Fruit fly (Drosophila melanogaster) whole organism, wandering third instar larva: ENCODE data around the gene nSyb.

Source experiments
- Abd-B ChIP-seq: fragments of >200 bp; optimal IDR thresholded peaks from 2 replicates; lab custom pipeline; 2017; ENCODE audit warnings: missing biosample characterization, missing genetic modification characterization
- CG32264 ChIP-seq: fragments of 200-800 bp; sonication (Bioruptor generic); optimal IDR thresholded peaks from 2 replicates; lab custom pipeline; 2016; ENCODE audit warnings: missing biosample characterization, missing genetic modification characterization
- CG9705 ChIP-seq: fragments of 200-800 bp; sonication (Bioruptor generic); optimal IDR thresholded peaks from 2 replicates; lab custom pipeline; 2018; ENCODE audit warnings: missing biosample characterization, mild to moderate bottlenecking, missing genetic modification characterization
- CrebA ChIP-seq: fragments of 200-800 bp; sonication (Bioruptor generic); optimal IDR thresholded peaks from 2 replicates; lab custom pipeline; 2016; ENCODE audit warnings: missing biosample characterization, mild to moderate bottlenecking, missing genetic modification characterization, borderline replicate concordance
- Dfd ChIP-seq: fragments of >200 bp; optimal IDR thresholded peaks from 2 replicates; lab custom pipeline; 2017; ENCODE audit warnings: missing biosample characterization, missing genetic modification characterization
- Dif ChIP-seq: fragments of 200-275, 200-300 bp; sonication (Bioruptor generic); optimal IDR thresholded peaks from 2 replicates; lab custom pipeline; 2018; ENCODE audit warnings: missing biosample characterization, missing genetic modification characterization; ENCODE audit not compliant: partially characterized antibody
- GATAd ChIP-seq: sonication (Bioruptor generic); optimal IDR thresholded peaks from 2 replicates; lab custom pipeline; 2016; ENCODE audit warnings: missing biosample characterization, missing genetic modification characterization
- HLH106 ChIP-seq: fragments of 200-800 bp; optimal IDR thresholded peaks from 3 replicates; lab custom pipeline; 2019; ENCODE audit warnings: missing biosample characterization, mild to moderate bottlenecking, missing genetic modification characterization, moderate library complexity
- Hnf4 ChIP-seq: fragments of 200-800 bp; sonication (Bioruptor generic); optimal IDR thresholded peaks from 2 replicates; lab custom pipeline; 2016; ENCODE audit warnings: missing biosample characterization, mild to moderate bottlenecking, missing genetic modification characterization
- Hr78 ChIP-seq: fragments of >200 bp; optimal IDR thresholded peaks from 2 replicates; lab custom pipeline; 2017; ENCODE audit warnings: missing biosample characterization, missing genetic modification characterization
- Hr83 ChIP-seq: fragments of 200-300 bp; sonication (Bioruptor generic); optimal IDR thresholded peaks from 2 replicates; lab custom pipeline; 2016; ENCODE audit warnings: missing biosample characterization, mild to moderate bottlenecking, missing genetic modification characterization, moderate library complexity; ENCODE audit not compliant: poor library complexity, severe bottlenecking
- Jra ChIP-seq: sonication (Bioruptor generic); optimal IDR thresholded peaks from 2 replicates; lab custom pipeline; 2016; ENCODE audit warnings: missing biosample characterization, missing genetic modification characterization
- Mio ChIP-seq: sonication (Bioruptor generic); optimal IDR thresholded peaks from 2 replicates; lab custom pipeline; 2016; ENCODE audit warnings: missing biosample characterization, missing genetic modification characterization
- Myc ChIP-seq: fragments of >200 bp; optimal IDR thresholded peaks from 2 replicates; lab custom pipeline; 2017
- N ChIP-seq: fragments of >200 bp; optimal IDR thresholded peaks from 2 replicates; lab custom pipeline; 2018; ENCODE audit warnings: missing biosample characterization, missing external identifiers, missing genetic modification characterization
- OdsH ChIP-seq: fragments of 200-800 bp; sonication (Bioruptor generic); optimal IDR thresholded peaks from 2 replicates; lab custom pipeline; 2016; ENCODE audit warnings: missing biosample characterization, mild to moderate bottlenecking, missing genetic modification characterization
- Rel ChIP-seq, 2 experiments: fragments of 200-800 bp; sonication (Bioruptor generic) in 1 of 2; optimal IDR thresholded peaks; 2 replicates in 1 of 2; 3 replicates in 1 of 2; lab custom pipeline; 2016 to 2019; ENCODE audit warnings: mild to moderate bottlenecking in 2 of 2, missing biosample characterization in 2 of 2, missing genetic modification characterization in 2 of 2, moderate library complexity in 1 of 2
- Sp1 ChIP-seq: fragments of 200-800 bp; sonication (Bioruptor generic); optimal IDR thresholded peaks from 3 replicates; lab custom pipeline; 2019; ENCODE audit warnings: missing biosample characterization, mild to moderate bottlenecking, missing genetic modification characterization, moderate library complexity
- Vsx2 ChIP-seq: fragments of 200-300, 225-300 bp; sonication (Bioruptor generic); optimal IDR thresholded peaks from 2 replicates; lab custom pipeline; 2018; ENCODE audit warnings: missing biosample characterization, missing genetic modification characterization; ENCODE audit not compliant: partially characterized antibody
- br ChIP-seq: fragments of 200-800 bp; sonication (Bioruptor generic); optimal IDR thresholded peaks from 2 replicates; lab custom pipeline; 2016; ENCODE audit warnings: missing biosample characterization, missing genetic modification characterization
- brk ChIP-seq: fragments of 200-800 bp; sonication (Bioruptor generic); optimal IDR thresholded peaks from 2 replicates; lab custom pipeline; 2016; ENCODE audit warnings: missing biosample characterization, mild to moderate bottlenecking, missing genetic modification characterization
- dl ChIP-seq, 2 experiments: fragments of 175-275, 200-275 bp in 1 of 2; fragments of 200-275 bp in 1 of 2; sonication (Bioruptor generic); optimal IDR thresholded peaks; lab custom pipeline; 2018; ENCODE audit warnings: mild to moderate bottlenecking in 2 of 2, missing biosample characterization in 2 of 2, missing genetic modification characterization in 2 of 2, moderate library complexity in 2 of 2; ENCODE audit not compliant: partially characterized antibody in 2 of 2, insufficient read depth in 1 of 2
- dmrt93B ChIP-seq: fragments of 200-800 bp; sonication (Bioruptor generic); optimal IDR thresholded peaks from 2 replicates; lab custom pipeline; 2018; ENCODE audit warnings: missing biosample characterization, mild to moderate bottlenecking, missing genetic modification characterization
- dsf ChIP-seq: sonication (Bioruptor generic); optimal IDR thresholded peaks from 2 replicates; lab custom pipeline; 2016; ENCODE audit warnings: missing biosample characterization, missing genetic modification characterization, borderline replicate concordance
- ey ChIP-seq: fragments of 200-800 bp; sonication (Bioruptor generic); optimal IDR thresholded peaks from 2 replicates; lab custom pipeline; 2016; ENCODE audit warnings: missing biosample characterization, missing genetic modification characterization
- foxo ChIP-seq, 2 experiments: fragments of 200-800 bp; sonication (Bioruptor generic); optimal IDR thresholded peaks; 2 replicates in 1 of 2; 3 replicates in 1 of 2; lab custom pipeline; 2016 to 2017; ENCODE audit warnings: missing biosample characterization in 2 of 2, missing genetic modification characterization in 2 of 2
- fru ChIP-seq: fragments of 200-800 bp; sonication (Bioruptor generic); optimal IDR thresholded peaks from 3 replicates; lab custom pipeline; 2016; ENCODE audit warnings: missing biosample characterization, mild to moderate bottlenecking, missing genetic modification characterization
- h ChIP-seq: fragments of 200-800 bp; sonication (Bioruptor generic); optimal IDR thresholded peaks from 3 replicates; lab custom pipeline; 2016; ENCODE audit warnings: missing biosample characterization, mild to moderate bottlenecking, missing genetic modification characterization
- jim ChIP-seq: fragments of 175-275, 200-325 bp; sonication (Bioruptor generic); optimal IDR thresholded peaks from 2 replicates; lab custom pipeline; 2016; ENCODE audit warnings: missing biosample characterization, mild to moderate bottlenecking, missing genetic modification characterization
- lola ChIP-seq: fragments of >200 bp; optimal IDR thresholded peaks from 2 replicates; lab custom pipeline; 2017; ENCODE audit warnings: missing biosample characterization, missing genetic modification characterization
- pan ChIP-seq: fragments of >200 bp; optimal IDR thresholded peaks from 2 replicates; lab custom pipeline; 2017
- psq ChIP-seq: fragments of 200-800 bp; sonication (Bioruptor generic); optimal IDR thresholded peaks from 3 replicates; lab custom pipeline; 2017; ENCODE audit warnings: missing biosample characterization, mild to moderate bottlenecking, missing genetic modification characterization, moderate library complexity
- rgr ChIP-seq: fragments of 200-800 bp; sonication (Bioruptor generic); optimal IDR thresholded peaks from 3 replicates; lab custom pipeline; 2016; ENCODE audit warnings: missing biosample characterization, mild to moderate bottlenecking, missing genetic modification characterization
- sage ChIP-seq: fragments of 200-800 bp; sonication (Bioruptor generic); optimal IDR thresholded peaks from 2 replicates; lab custom pipeline; 2016; ENCODE audit warnings: missing biosample characterization, mild to moderate bottlenecking, missing genetic modification characterization
- sv ChIP-seq: fragments of 200-800 bp; sonication (Bioruptor generic); optimal IDR thresholded peaks from 3 replicates; lab custom pipeline; 2016; ENCODE audit warnings: missing biosample characterization, missing genetic modification characterization
- tai ChIP-seq: sonication (Bioruptor generic); optimal IDR thresholded peaks from 2 replicates; lab custom pipeline; 2016; ENCODE audit warnings: missing biosample characterization, missing genetic modification characterization
- usp ChIP-seq: fragments of >200 bp; optimal IDR thresholded peaks from 2 replicates; lab custom pipeline; 2017; ENCODE audit warnings: missing biosample characterization, missing genetic modification characterization
- woc ChIP-seq: sonication (Bioruptor generic); optimal IDR thresholded peaks from 2 replicates; lab custom pipeline; 2016; ENCODE audit warnings: missing biosample characterization, mild to moderate bottlenecking, missing genetic modification characterization

nSyb gene

DNA sequence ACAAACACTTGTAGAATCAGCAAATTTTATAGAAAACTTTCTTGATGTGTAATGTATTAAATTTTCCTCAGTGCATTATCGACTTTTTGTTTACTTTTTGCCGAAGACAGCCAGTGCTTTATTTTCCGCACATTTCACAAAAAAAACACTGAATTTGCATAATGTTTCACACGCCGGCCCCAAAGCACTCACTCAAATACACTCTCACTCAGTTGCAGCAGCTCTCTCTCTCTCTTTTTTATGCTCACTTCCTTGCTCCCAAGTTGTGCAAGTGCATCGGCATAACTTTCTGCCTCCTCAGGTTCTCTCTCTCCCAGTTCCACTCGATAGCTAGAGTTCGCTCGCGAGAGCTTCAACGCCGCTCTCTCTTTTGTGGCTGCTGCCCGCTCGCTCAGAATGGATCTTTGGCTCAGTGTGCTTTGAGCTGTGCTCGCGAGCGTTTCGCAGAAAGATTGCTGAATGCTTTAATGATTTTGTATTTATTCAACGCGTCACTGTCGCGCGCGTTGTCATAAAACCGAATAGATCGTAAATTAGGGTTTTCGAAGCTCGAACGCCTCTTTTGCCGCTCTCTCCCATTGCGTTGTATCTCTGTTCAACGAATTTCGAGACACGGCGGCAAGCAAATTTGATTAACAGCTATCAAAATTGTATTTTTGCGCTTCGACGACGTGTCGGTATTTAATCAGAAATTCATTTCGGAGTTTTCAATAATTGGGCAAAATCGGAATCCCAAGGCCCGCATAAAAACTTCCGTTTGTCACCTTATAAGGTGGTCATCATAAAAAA is 51.1 kb downstream of the nSyb start:
- TF ChIP-seq Dfd (GFP tag; lab: Kevin White, UChicago) (no peak), Sp1 (GFP tag; lab: Kevin White, UChicago) (peak; percentile 37), h (GFP tag; lab: Kevin White, UChicago) (peak; percentile 90), woc (GFP tag; lab: Kevin White, UChicago) (no peak), Abd-B (GFP tag; lab: Kevin White, UChicago) (no peak), Mio (GFP tag; lab: Kevin White, UChicago) (no peak), pan (lab: Kevin White, UChicago) (no peak), foxo (GFP tag; optimal IDR thresholded peaks at IDR 0.05; lab: Kevin White, UChicago) (peak in 1 of 2 experiments; percentile 48), dmrt93B (GFP tag; lab: Kevin White, UChicago) (no peak), brk (peak; percentile 42), dsf (GFP tag; lab: Kevin White, UChicago) (no peak), GATAd (GFP tag; lab: Kevin White, UChicago) (no peak), OdsH (no peak), Dif (GFP tag; lab: Kevin White, UChicago) (peak; percentile 99), rgr (GFP tag; lab: Kevin White, UChicago) (peak; percentile 44), Rel (GFP tag; optimal IDR thresholded peaks at IDR 0.05; lab: Kevin White, UChicago) (peak; percentile 64), Rel (tag; optimal IDR thresholded peaks at IDR 0.05; lab: Kevin White, UChicago) (peak; percentile 10), Vsx2 (peak; percentile 95), Myc (no peak), br (GFP tag; lab: Kevin White, UChicago) (peak; percentile 49), N (GFP tag; lab: Kevin White, UChicago) (no peak), ey (GFP tag; lab: Kevin White, UChicago) (no peak), psq (GFP tag; lab: Kevin White, UChicago) (peak; percentile 41), CG32264 (peak; percentile 45), Hr83 (GFP tag; lab: Kevin White, UChicago) (peak; percentile 82), dl (GFP tag; optimal IDR thresholded peaks at IDR 0.05; lab: Kevin White, UChicago; ENCODE audit: insufficient read depth in 1 of 2, partially characterized antibody in 2 of 2) (peak; percentile 96 to 98), Hnf4 (GFP tag; lab: Kevin White, UChicago) (peak; percentile 35), tai (GFP tag; lab: Kevin White, UChicago) (no peak), fru (peak; percentile 48), sage (GFP tag; lab: Kevin White, UChicago) (peak; percentile 74), Hr78 (GFP tag; lab: Kevin White, UChicago) (no peak), HLH106 (no peak), sv (no peak), jim (GFP tag; lab: Kevin White, UChicago) (no peak), CrebA (peak; percentile 86), lola (no peak), usp (GFP tag; lab: Kevin White, UChicago) (no peak), CG9705 (no peak), Jra (GFP tag; lab: Kevin White, UChicago) (peak; percentile 76)

dm6 chr3L:1584781-1585180 is 52.8 kb downstream of the nSyb start:
- TF ChIP-seq br (GFP tag; lab: Kevin White, UChicago) (peak; percentile 46), Vsx2 (no peak), CG32264 (peak; percentile 71), lola (no peak), sv (no peak), CG9705 (peak; percentile 30), CrebA (no peak), HLH106 (peak; percentile 72), fru (no peak), dsf (GFP tag; lab: Kevin White, UChicago) (no peak), Jra (GFP tag; lab: Kevin White, UChicago) (no peak), Sp1 (GFP tag; lab: Kevin White, UChicago) (peak; percentile 0), Dif (GFP tag; lab: Kevin White, UChicago) (no peak), sage (GFP tag; lab: Kevin White, UChicago) (peak; percentile 60), tai (GFP tag; lab: Kevin White, UChicago) (no peak), Mio (GFP tag; lab: Kevin White, UChicago) (no peak), h (GFP tag; lab: Kevin White, UChicago) (peak; percentile 78), woc (GFP tag; lab: Kevin White, UChicago) (peak; percentile 72), dmrt93B (GFP tag; lab: Kevin White, UChicago) (peak; percentile 61), Hr83 (GFP tag; lab: Kevin White, UChicago) (no peak), N (GFP tag; lab: Kevin White, UChicago) (no peak), rgr (GFP tag; lab: Kevin White, UChicago) (no peak), Hnf4 (GFP tag; lab: Kevin White, UChicago) (no peak), jim (GFP tag; lab: Kevin White, UChicago) (no peak), Myc (no peak), foxo (GFP tag; optimal IDR thresholded peaks at IDR 0.05; lab: Kevin White, UChicago) (peak in 1 of 2 experiments; percentile 39), Abd-B (GFP tag; lab: Kevin White, UChicago) (no peak), ey (GFP tag; lab: Kevin White, UChicago) (peak; percentile 38), Dfd (GFP tag; lab: Kevin White, UChicago) (no peak), Hr78 (GFP tag; lab: Kevin White, UChicago) (no peak), usp (GFP tag; lab: Kevin White, UChicago) (no peak), Rel (GFP tag; optimal IDR thresholded peaks at IDR 0.05; lab: Kevin White, UChicago) (no peak), Rel (tag; optimal IDR thresholded peaks at IDR 0.05; lab: Kevin White, UChicago) (no peak), GATAd (GFP tag; lab: Kevin White, UChicago) (no peak), psq (GFP tag; lab: Kevin White, UChicago) (no peak), OdsH (no peak)
